In genomic region chrIII:9824330-9824934, ce11 we compare ENCODE assay signal across 4 worm cellular contexts.
A peak's percentile ranks its signal among the peaks of the same experiment; 100 is the strongest.
TF ChIP-seq lines count a peak whose summit lies in the region.

lin-52 (minus strand) TSS chrIII:9824750.

TF ChIP-seq in whole organism, L1 larva, 84 proteins besides CTCF, POLR2A, EP300 and RAD21 (continued from another document):
- peak; percentile 11 for TF ChIP-seq elt-2 (tag; optimal IDR thresholded peaks at IDR 0.05; lab: Kevin White, UChicago)

TF ChIP-seq in whole organism, L2 larva, 48 proteins besides CTCF, POLR2A, EP300 and RAD21 (continued from another document):
- TF ChIP-seq lsy-2 (tag; optimal IDR thresholded peaks at IDR 0.05; lab: Kevin White, UChicago) (peak in 1 of 2 experiments; percentile 32), nhr-11 (tag; optimal IDR thresholded peaks at IDR 0.05; lab: Kevin White, UChicago) (no peak), nhr-129 (tag; optimal IDR thresholded peaks at IDR 0.05; lab: Kevin White, UChicago) (no peak), peb-1 (tag; optimal IDR thresholded peaks at IDR 0.05; lab: Kevin White, UChicago) (no peak)

TF ChIP-seq in whole organism, L4 larva, 104 proteins besides CTCF, POLR2A, EP300 and RAD21 (continued from another document and continues in another):
- 0 out of 2 replicates have a peak, but pooled peaks have one; percentile 32 for TF ChIP-seq nhr-41 (GFP tag; IDR thresholded peaks at IDR 0.05; lab: Robert Waterston, UW)
- no peak for TF ChIP-seq lim-7 (GFP tag; IDR thresholded peaks at IDR 0.05; lab: Robert Waterston, UW)
- TF ChIP-seq rbr-2 (tag; optimal IDR thresholded peaks at IDR 0.05; lab: Kevin White, UChicago): no peak
- no peak for TF ChIP-seq F26F4.8 (GFP tag; conservative IDR thresholded peaks at IDR 0.05; lab: Robert Waterston, UW)
- no peak for TF ChIP-seq gei-8 (GFP tag; optimal IDR thresholded peaks at IDR 0.05; lab: Kevin White, UChicago)
- no peak for TF ChIP-seq ceh-32 (tag; optimal IDR thresholded peaks at IDR 0.05; lab: Kevin White, UChicago; ENCODE audit: poor library complexity)
- 0 out of 2 replicates have a peak, but pooled peaks have one; percentile 30 for TF ChIP-seq lin-1 (GFP tag; IDR thresholded peaks at IDR 0.05; lab: Robert Waterston, UW)
- no peak for TF ChIP-seq nhr-76 (tag; optimal IDR thresholded peaks at IDR 0.05; lab: Kevin White, UChicago)
- TF ChIP-seq T26A8.4 (GFP tag; IDR thresholded peaks at IDR 0.05; lab: Robert Waterston, UW): peak; percentile 23; the same call in 1 of the 2 replicates
- TF ChIP-seq dmd-6 (GFP tag; IDR thresholded peaks at IDR 0.05; lab: Robert Waterston, UW): no peak
- TF ChIP-seq lin-13 (GFP tag; optimal IDR thresholded peaks at IDR 0.05; lab: Kevin White, UChicago): no peak
- TF ChIP-seq daf-16 (GFP tag; optimal IDR thresholded peaks at IDR 0.05; lab: Kevin White, UChicago): no peak
- peak; percentile 14 for TF ChIP-seq daf-16 (tag; optimal IDR thresholded peaks at IDR 0.05; lab: Kevin White, UChicago)
- TF ChIP-seq dpl-1 (GFP tag; optimal IDR thresholded peaks at IDR 0.05; lab: Kevin White, UChicago): no peak
- peak; percentile 22; the same call in 1 of the 2 replicates for TF ChIP-seq lin-38 (GFP tag; IDR thresholded peaks at IDR 0.05; lab: Robert Waterston, UW)
- 0 out of 2 replicates have a peak, but pooled peaks have one; percentile 6 for TF ChIP-seq mxl-2 (GFP tag; conservative IDR thresholded peaks at IDR 0.05; lab: Robert Waterston, UW)
- no peak for TF ChIP-seq ceh-20 (GFP tag; IDR thresholded peaks at IDR 0.05; lab: Robert Waterston, UW)
- TF ChIP-seq egl-43 (GFP tag; IDR thresholded peaks at IDR 0.05; lab: Robert Waterston, UW): no peak
- no peak for TF ChIP-seq mdl-1 (tag; optimal IDR thresholded peaks at IDR 0.05; lab: Kevin White, UChicago)
- TF ChIP-seq arid-1 (GFP tag; conservative IDR thresholded peaks at IDR 0.05; lab: Robert Waterston, UW): no peak
- TF ChIP-seq spr-1 (tag; optimal IDR thresholded peaks at IDR 0.05; lab: Kevin White, UChicago): no peak
- TF ChIP-seq R02D3.7 (tag; optimal IDR thresholded peaks at IDR 0.05; lab: Kevin White, UChicago): no peak
- TF ChIP-seq ztf-7 (tag; optimal IDR thresholded peaks at IDR 0.05; lab: Kevin White, UChicago): no peak
- no peak; the same call in 1 of the 2 replicates for TF ChIP-seq mdt-29 (GFP tag; IDR thresholded peaks at IDR 0.05; lab: Robert Waterston, UW)
- TF ChIP-seq cey-2 (tag; optimal IDR thresholded peaks at IDR 0.05; lab: Kevin White, UChicago; ENCODE audit: borderline replicate concordance, insufficient read depth): no peak
- TF ChIP-seq ctbp-1 (GFP tag; IDR thresholded peaks at IDR 0.05; lab: Robert Waterston, UW): 0 out of 2 replicates have a peak, but pooled peaks have one; percentile 17
- no peak for TF ChIP-seq php-3 (GFP tag; IDR thresholded peaks at IDR 0.05; lab: Robert Waterston, UW)
- TF ChIP-seq nhr-25 (tag; optimal IDR thresholded peaks at IDR 0.05; lab: Kevin White, UChicago; ENCODE audit: borderline replicate concordance, insufficient read depth): no peak
- TF ChIP-seq nhr-42 (GFP tag; IDR thresholded peaks at IDR 0.05; lab: Robert Waterston, UW): no peak
- no peak for TF ChIP-seq Y48G9A.11 (GFP tag; IDR thresholded peaks at IDR 0.05; lab: Robert Waterston, UW)
- peak; percentile 50 for TF ChIP-seq T20F7.1 (GFP tag; optimal IDR thresholded peaks at IDR 0.05; lab: Kevin White, UChicago)
- peak; percentile 21 for TF ChIP-seq mes-2 (tag; optimal IDR thresholded peaks at IDR 0.05; lab: Kevin White, UChicago; ENCODE audit: poor library complexity, severe bottlenecking)
- TF ChIP-seq mep-1 (tag; optimal IDR thresholded peaks at IDR 0.05; lab: Kevin White, UChicago): peak; percentile 13
- TF ChIP-seq hlh-30 (tag; optimal IDR thresholded peaks at IDR 0.05; lab: Kevin White, UChicago; ENCODE audit: insufficient read depth): peak; percentile 1
- TF ChIP-seq unc-130 (GFP tag; optimal IDR thresholded peaks at IDR 0.05; lab: Kevin White, UChicago): no peak
- TF ChIP-seq unc-62 (GFP tag; optimal IDR thresholded peaks at IDR 0.05 in 1 of 2; lab: Kevin White, UChicago): peak in 1 of 2 experiments; percentile 22
- no peak for TF ChIP-seq unc-62 (tag; optimal IDR thresholded peaks at IDR 0.05; lab: Kevin White, UChicago)
- TF ChIP-seq daf-12 (tag; optimal IDR thresholded peaks at IDR 0.05; lab: Kevin White, UChicago): no peak
- no peak for TF ChIP-seq nhr-111 (GFP tag; optimal IDR thresholded peaks at IDR 0.05; lab: Kevin White, UChicago)
- no peak for TF ChIP-seq mxl-3 (GFP tag; optimal IDR thresholded peaks at IDR 0.05; lab: Kevin White, UChicago)
- TF ChIP-seq aha-1 (tag; lab: Kevin White, UChicago): peak; percentile 91
- no peak for TF ChIP-seq jun-1 (tag; optimal IDR thresholded peaks at IDR 0.05; lab: Kevin White, UChicago)
- TF ChIP-seq Y5F2A.4 (GFP tag; optimal IDR thresholded peaks at IDR 0.05; lab: Kevin White, UChicago): no peak
- TF ChIP-seq skn-1 (tag; optimal IDR thresholded peaks at IDR 0.05; lab: Kevin White, UChicago): no peak
- peak; percentile 22 for TF ChIP-seq dve-1 (tag; optimal IDR thresholded peaks at IDR 0.05; lab: Kevin White, UChicago; ENCODE audit: insufficient read depth)
- TF ChIP-seq tra-1 (GFP tag; IDR thresholded peaks at IDR 0.05; lab: Robert Waterston, UW): no peak
- no peak for TF ChIP-seq pqm-1 (tag; optimal IDR thresholded peaks at IDR 0.05; lab: Kevin White, UChicago)
- peak; percentile 88 for TF ChIP-seq zfp-3 (GFP tag; conservative IDR thresholded peaks at IDR 0.05; lab: Robert Waterston, UW)
- no peak for TF ChIP-seq dmd-9 (GFP tag; IDR thresholded peaks at IDR 0.05; lab: Robert Waterston, UW)
- TF ChIP-seq hif-1 (tag; optimal IDR thresholded peaks at IDR 0.05; lab: Kevin White, UChicago): no peak
- TF ChIP-seq hmg-1.1 (GFP tag; IDR thresholded peaks at IDR 0.05; lab: Robert Waterston, UW): no peak
- no peak for TF ChIP-seq nhr-10 (tag; optimal IDR thresholded peaks at IDR 0.05; lab: Kevin White, UChicago)
- no peak for TF ChIP-seq hlh-11 (tag; optimal IDR thresholded peaks at IDR 0.05; lab: Kevin White, UChicago)
- no peak for TF ChIP-seq unc-39 (tag; optimal IDR thresholded peaks at IDR 0.05; lab: Kevin White, UChicago)
- no peak for TF ChIP-seq daf-8 (GFP tag; IDR thresholded peaks at IDR 0.05; lab: Robert Waterston, UW)
- TF ChIP-seq pha-4 (GFP tag; IDR thresholded peaks at IDR 0.05; lab: Robert Waterston, UW): no peak; the same call in 1 of the 2 replicates
- TF ChIP-seq pha-4 (tag; optimal IDR thresholded peaks at IDR 0.05; lab: Kevin White, UChicago): no peak
- peak; percentile 76; the same call in 1 of the 2 replicates for TF ChIP-seq daf-19 (GFP tag; conservative IDR thresholded peaks at IDR 0.05; lab: Robert Waterston, UW)
- TF ChIP-seq egl-27 (tag; optimal IDR thresholded peaks at IDR 0.05; lab: Kevin White, UChicago): no peak
- peak in 1 of 2 experiments; percentile 12 for TF ChIP-seq lsy-2 (tag; optimal IDR thresholded peaks at IDR 0.05; lab: Kevin White, UChicago)
- TF ChIP-seq D1046.2 (GFP tag; IDR thresholded peaks at IDR 0.05; lab: Robert Waterston, UW): no peak
- TF ChIP-seq fkh-10 (GFP tag; optimal IDR thresholded peaks at IDR 0.05; lab: Kevin White, UChicago): no peak

TF ChIP-seq in whole organism, young adult, 124 proteins besides CTCF, POLR2A, EP300 and RAD21 (continued from another document):
- TF ChIP-seq nfya-1 (tag; optimal IDR thresholded peaks at IDR 0.05; lab: Kevin White, UChicago; ENCODE audit: borderline replicate concordance, insufficient read depth) (no peak), sea-2 (GFP tag; IDR thresholded peaks at IDR 0.05; lab: Robert Waterston, UW) (no peak), cebp-1 (GFP tag; IDR thresholded peaks at IDR 0.05; lab: Robert Waterston, UW) (0 out of 2 replicates have a peak, but pooled peaks have one; percentile 24), cebp-1 (tag; optimal IDR thresholded peaks at IDR 0.05; lab: Kevin White, UChicago) (peak; percentile 71), mes-4 (tag; optimal IDR thresholded peaks at IDR 0.05; lab: Kevin White, UChicago) (no peak), ceh-40 (GFP tag; IDR thresholded peaks at IDR 0.05; lab: Robert Waterston, UW) (no peak), K12H6.12 (tag; optimal IDR thresholded peaks at IDR 0.05; lab: Kevin White, UChicago) (no peak), xnd-1 (tag; optimal IDR thresholded peaks at IDR 0.05; lab: Kevin White, UChicago) (no peak), ceh-91 (GFP tag; IDR thresholded peaks at IDR 0.05; lab: Robert Waterston, UW) (0 out of 2 replicates have a peak, but pooled peaks have one; percentile 36), snpc-4 (GFP tag; optimal IDR thresholded peaks at IDR 0.05; lab: Kevin White, UChicago) (no peak), snpc-4 (tag; optimal IDR thresholded peaks at IDR 0.05; lab: Kevin White, UChicago) (no peak), hmg-20 (GFP tag; IDR thresholded peaks at IDR 0.05; lab: Robert Waterston, UW) (no peak), F22D6.2 (tag; optimal IDR thresholded peaks at IDR 0.05; lab: Kevin White, UChicago) (no peak), pha-4 (tag; optimal IDR thresholded peaks at IDR 0.05; lab: Kevin White, UChicago) (no peak), sptf-2 (GFP tag; optimal IDR thresholded peaks at IDR 0.05; lab: Kevin White, UChicago) (no peak), mxl-1 (tag; optimal IDR thresholded peaks at IDR 0.05; lab: Kevin White, UChicago) (no peak), dpff-1 (tag; optimal IDR thresholded peaks at IDR 0.05; lab: Kevin White, UChicago) (no peak), ceh-27 (GFP tag; optimal IDR thresholded peaks at IDR 0.05; lab: Kevin White, UChicago) (no peak), ztf-18 (tag; optimal IDR thresholded peaks at IDR 0.05; lab: Kevin White, UChicago) (no peak), madf-8 (GFP tag; conservative IDR thresholded peaks at IDR 0.05; lab: Robert Waterston, UW) (no peak), chd-7 (tag; optimal IDR thresholded peaks at IDR 0.05; lab: Kevin White, UChicago) (peak; percentile 64), Y79H2A.3 (GFP tag; conservative IDR thresholded peaks at IDR 0.05; lab: Robert Waterston, UW) (no peak), F39B2.1 (GFP tag; IDR thresholded peaks at IDR 0.05; lab: Robert Waterston, UW) (0 out of 2 replicates have a peak, but pooled peaks have one; percentile 60), hrde-1 (tag; optimal IDR thresholded peaks at IDR 0.05; lab: Kevin White, UChicago; ENCODE audit: borderline replicate concordance) (no peak), attf-6 (GFP tag; IDR thresholded peaks at IDR 0.05; lab: Robert Waterston, UW) (no peak; the same call in 1 of the 2 replicates), atf-7 (tag; optimal IDR thresholded peaks at IDR 0.05; lab: Kevin White, UChicago) (peak; percentile 51), nhr-179 (tag; optimal IDR thresholded peaks at IDR 0.05; lab: Kevin White, UChicago) (peak; percentile 32), lin-40 (tag; optimal IDR thresholded peaks at IDR 0.05; lab: Kevin White, UChicago) (peak; percentile 24), madf-10 (tag; optimal IDR thresholded peaks at IDR 0.05; lab: Kevin White, UChicago) (peak; percentile 27), Y53F4B.3 (GFP tag; IDR thresholded peaks at IDR 0.05; lab: Robert Waterston, UW) (no peak), madf-6 (GFP tag; IDR thresholded peaks at IDR 0.05; lab: Robert Waterston, UW) (peak; percentile 35; the same call in 1 of the 2 replicates), ZK185.1 (tag; optimal IDR thresholded peaks at IDR 0.05; lab: Kevin White, UChicago; ENCODE audit: poor library complexity, severe bottlenecking) (peak; percentile 69), rec-8 (tag; optimal IDR thresholded peaks at IDR 0.05; lab: Kevin White, UChicago) (no peak), ekl-4 (GFP tag; IDR thresholded peaks at IDR 0.05; lab: Robert Waterston, UW) (peak; percentile 35), let-526 (GFP tag; IDR thresholded peaks at IDR 0.05; lab: Robert Waterston, UW) (no peak), cebp-2 (GFP tag; IDR thresholded peaks at IDR 0.05; lab: Robert Waterston, UW) (no peak), let-607 (tag; optimal IDR thresholded peaks at IDR 0.05; lab: Kevin White, UChicago) (peak in 1 of 2 experiments; percentile 11), Y56A3A.18 (GFP tag; IDR thresholded peaks at IDR 0.05; lab: Robert Waterston, UW) (peak; percentile 57; the same call in 1 of the 2 replicates), ceh-100 (GFP tag; IDR thresholded peaks at IDR 0.05; lab: Robert Waterston, UW) (0 out of 2 replicates have a peak, but pooled peaks have one; percentile 35), bed-1 (GFP tag; IDR thresholded peaks at IDR 0.05; lab: Robert Waterston, UW) (no peak), lag-1 (GFP tag; IDR thresholded peaks at IDR 0.05; lab: Robert Waterston, UW) (no peak), Y53G8AR.9 (GFP tag; conservative IDR thresholded peaks at IDR 0.05; lab: Robert Waterston, UW) (peak; percentile 90; the same call in 1 of the 2 replicates), T26A5.8 (tag; optimal IDR thresholded peaks at IDR 0.05; lab: Kevin White, UChicago) (no peak), repo-1 (tag; optimal IDR thresholded peaks at IDR 0.05; lab: Kevin White, UChicago) (peak; percentile 83), Y95B8A.8 (GFP tag; IDR thresholded peaks at IDR 0.05; lab: Robert Waterston, UW) (peak; percentile 52; the same call in 1 of the 2 replicates), hlh-12 (tag; optimal IDR thresholded peaks at IDR 0.05; lab: Kevin White, UChicago) (no peak), him-1 (tag; optimal IDR thresholded peaks at IDR 0.05; lab: Kevin White, UChicago) (peak; percentile 9), egrh-3 (GFP tag; IDR thresholded peaks at IDR 0.05; lab: Robert Waterston, UW) (no peak), B0035.1 (tag; optimal IDR thresholded peaks at IDR 0.05; lab: Kevin White, UChicago) (peak; percentile 31), efl-1 (GFP tag; optimal IDR thresholded peaks at IDR 0.05; lab: Kevin White, UChicago) (no peak)
